Fruit fly (Drosophila melanogaster) whole organism, prepupa: ENCODE measurements around the gene siz.

ENCODE experiments used
- Blimp-1 ChIP-seq: fragments of 200-800 bp; sonication (Bioruptor generic); optimal IDR thresholded peaks from 3 replicates; lab custom pipeline; 2017; ENCODE audit warnings: missing biosample characterization, missing genetic modification characterization, mild to moderate bottlenecking, moderate library complexity, missing genetic modification reagents
- CG10669 ChIP-seq: fragments of 200-800 bp; sonication (Bioruptor generic); optimal IDR thresholded peaks from 3 replicates; lab custom pipeline; 2018; ENCODE audit warnings: missing biosample characterization, mild to moderate bottlenecking, missing genetic modification characterization, moderate library complexity
- CG11294 ChIP-seq: fragments of 200-800 bp; sonication (Bioruptor generic); IDR thresholded peaks from 2 replicates; pipeline ENCODE4 v1.3.6; 2022; ENCODE audit warnings: missing biosample characterization, missing genetic modification characterization
- CG11762 ChIP-seq: fragments of 200-800 bp; sonication (Bioruptor generic); optimal IDR thresholded peaks from 3 replicates; lab custom pipeline; 2016; ENCODE audit warnings: missing biosample characterization, missing genetic modification characterization; ENCODE audit not compliant: insufficient read depth
- CG11902 ChIP-seq: fragments of 200-800 bp; sonication (Bioruptor generic); optimal IDR thresholded peaks from 3 replicates; lab custom pipeline; 2016; ENCODE audit warnings: missing biosample characterization, missing genetic modification characterization
- CG16779 ChIP-seq: fragments of 200-800 bp; sonication (Bioruptor generic); optimal IDR thresholded peaks from 3 replicates; lab custom pipeline; 2017; ENCODE audit warnings: missing biosample characterization, mild to moderate bottlenecking, missing genetic modification characterization
- CG3032 ChIP-seq: fragments of 200-800 bp; optimal IDR thresholded peaks from 2 replicates; lab custom pipeline; 2019; ENCODE audit warnings: missing biosample characterization, mild to moderate bottlenecking, missing genetic modification characterization, moderate library complexity
- CG31627 ChIP-seq: fragments of 200-800 bp; sonication (Bioruptor generic); optimal IDR thresholded peaks from 3 replicates; lab custom pipeline; 2016; ENCODE audit warnings: missing biosample characterization, missing genetic modification characterization
- CG32006 ChIP-seq: fragments of 200-800 bp; sonication (Bioruptor generic); optimal IDR thresholded peaks from 3 replicates; lab custom pipeline; 2017; ENCODE audit warnings: missing biosample characterization, mild to moderate bottlenecking, missing genetic modification characterization
- CG3919 ChIP-seq: fragments of 200-800 bp; sonication (Bioruptor generic); optimal IDR thresholded peaks from 3 replicates; lab custom pipeline; 2016; ENCODE audit warnings: missing biosample characterization, missing genetic modification characterization
- CG4318 ChIP-seq: fragments of 200-800 bp; sonication (Bioruptor generic); optimal IDR thresholded peaks from 3 replicates; lab custom pipeline; 2017; ENCODE audit warnings: missing biosample characterization, mild to moderate bottlenecking, missing genetic modification characterization
- CG6163 ChIP-seq: fragments of 200-800 bp; sonication (Bioruptor generic); IDR thresholded peaks from 3 replicates; pipeline ENCODE4 v1.3.6; 2022; ENCODE audit warnings: missing biosample characterization, missing genetic modification characterization
- CG6276 ChIP-seq: fragments of 200-800 bp; sonication (Bioruptor generic); optimal IDR thresholded peaks from 2 replicates; lab custom pipeline; 2017; ENCODE audit warnings: missing biosample characterization, mild to moderate bottlenecking, missing genetic modification characterization
- CG6792 ChIP-seq: fragments of 200-800 bp; sonication (Bioruptor generic); optimal IDR thresholded peaks from 3 replicates; lab custom pipeline; 2016; ENCODE audit warnings: missing biosample characterization, missing genetic modification characterization
- CG6808 ChIP-seq: fragments of 200-800 bp; sonication (Bioruptor generic); optimal IDR thresholded peaks from 3 replicates; lab custom pipeline; 2017; ENCODE audit warnings: missing biosample characterization, missing genetic modification characterization, mild to moderate bottlenecking, moderate library complexity, missing genetic modification reagents
- CG8119 ChIP-seq: fragments of 200-800 bp; sonication (Bioruptor generic); IDR thresholded peaks from 3 replicates; pipeline ENCODE4 v1.3.6; 2022; ENCODE audit warnings: missing biosample characterization, missing genetic modification characterization
- CG8319 ChIP-seq: fragments of 200-800 bp; sonication (Bioruptor generic); optimal IDR thresholded peaks from 3 replicates; lab custom pipeline; 2016; ENCODE audit warnings: missing biosample characterization, missing genetic modification characterization
- CG8632 ChIP-seq: fragments of 200-800 bp; sonication (Bioruptor generic); optimal IDR thresholded peaks from 3 replicates; lab custom pipeline; 2016; ENCODE audit warnings: missing biosample characterization, missing genetic modification characterization
- Eip75B ChIP-seq: fragments of 200-800 bp; sonication (Bioruptor generic); optimal IDR thresholded peaks from 3 replicates; lab custom pipeline; 2016; ENCODE audit warnings: missing biosample characterization, missing genetic modification characterization
- Eip78C ChIP-seq: fragments of 200-800 bp; sonication (Bioruptor generic); peaks from one replicate; lab custom pipeline; 2016; ENCODE audit warnings: missing biosample characterization, missing genetic modification characterization
- Eip93F ChIP-seq: fragments of 200-800 bp; sonication (Bioruptor generic); optimal IDR thresholded peaks from 2 replicates; lab custom pipeline; 2016; ENCODE audit warnings: missing biosample characterization, mild to moderate bottlenecking, missing genetic modification characterization
- Hr38 ChIP-seq: sonication (Bioruptor generic); optimal IDR thresholded peaks from 2 replicates; lab custom pipeline; 2016; ENCODE audit warnings: missing biosample characterization, missing genetic modification characterization
- Hr39 ChIP-seq: fragments of 200-800 bp; sonication (Bioruptor generic); optimal IDR thresholded peaks from 2 replicates; lab custom pipeline; 2016; ENCODE audit warnings: missing biosample characterization, missing genetic modification characterization
- Hr4 ChIP-seq: fragments of 200-800 bp; sonication (Bioruptor generic); optimal IDR thresholded peaks from 3 replicates; lab custom pipeline; 2016; ENCODE audit warnings: missing biosample characterization, missing genetic modification characterization
- Lpt ChIP-seq: fragments of 200-800 bp; sonication (Bioruptor generic); optimal IDR thresholded peaks from 3 replicates; lab custom pipeline; 2016; ENCODE audit warnings: missing biosample characterization, missing genetic modification characterization
- Met ChIP-seq: fragments of 200-800 bp; sonication (Bioruptor generic); optimal IDR thresholded peaks from 3 replicates; lab custom pipeline; 2016; ENCODE audit warnings: missing biosample characterization, missing genetic modification characterization
- OdsH ChIP-seq: fragments of 200-800 bp; sonication (Bioruptor generic); optimal IDR thresholded peaks from 3 replicates; lab custom pipeline; 2016; ENCODE audit warnings: missing biosample characterization, missing genetic modification characterization
- Smox ChIP-seq: fragments of 200-800 bp; sonication (Bioruptor generic); optimal IDR thresholded peaks from 3 replicates; lab custom pipeline; 2016; ENCODE audit warnings: missing biosample characterization, missing genetic modification characterization
- Sox102F ChIP-seq: fragments of 200-800 bp; sonication (Bioruptor generic); optimal IDR thresholded peaks from 2 replicates; lab custom pipeline; 2016; ENCODE audit warnings: missing biosample characterization, mild to moderate bottlenecking, missing genetic modification characterization
- Sox14 ChIP-seq: fragments of 200-800 bp; sonication (Bioruptor generic); optimal IDR thresholded peaks from 3 replicates; lab custom pipeline; 2016; ENCODE audit warnings: missing biosample characterization, missing genetic modification characterization
- Sox15 ChIP-seq: fragments of 200-800 bp; sonication (Bioruptor generic); optimal IDR thresholded peaks from 3 replicates; lab custom pipeline; 2016; ENCODE audit warnings: missing biosample characterization, missing genetic modification characterization
- achi ChIP-seq: fragments of 200-800 bp; sonication (Bioruptor generic); optimal IDR thresholded peaks from 3 replicates; lab custom pipeline; 2016; ENCODE audit warnings: missing biosample characterization, missing genetic modification characterization
- acj6 ChIP-seq: fragments of 200-800 bp; sonication (Bioruptor generic); optimal IDR thresholded peaks from 3 replicates; lab custom pipeline; 2016; ENCODE audit warnings: missing biosample characterization, missing genetic modification characterization
- cyc ChIP-seq: fragments of 200-800 bp; sonication (Bioruptor generic); optimal IDR thresholded peaks from 3 replicates; lab custom pipeline; 2016; ENCODE audit warnings: missing biosample characterization, missing genetic modification characterization
- dsx ChIP-seq: fragments of 200-800 bp; optimal IDR thresholded peaks from 3 replicates; lab custom pipeline; 2019; ENCODE audit warnings: missing biosample characterization, mild to moderate bottlenecking, missing genetic modification characterization, moderate library complexity; ENCODE audit not compliant: poor library complexity, severe bottlenecking
- esn ChIP-seq: fragments of 200-800 bp; sonication (Bioruptor generic); optimal IDR thresholded peaks from 2 replicates; lab custom pipeline; 2016; ENCODE audit warnings: missing biosample characterization, mild to moderate bottlenecking, missing genetic modification characterization, moderate library complexity
- fd59A ChIP-seq: fragments of 200-800 bp; sonication (Bioruptor generic); optimal IDR thresholded peaks from 2 replicates; lab custom pipeline; 2017; ENCODE audit warnings: missing biosample characterization, mild to moderate bottlenecking, missing genetic modification characterization, missing genetic modification reagents
- fd85E ChIP-seq: fragments of 200-800 bp; sonication (Bioruptor generic); optimal IDR thresholded peaks from 3 replicates; lab custom pipeline; 2016; ENCODE audit warnings: missing biosample characterization, missing genetic modification characterization
- fkh ChIP-seq: fragments of 200-800 bp; sonication (Bioruptor generic); optimal IDR thresholded peaks from 3 replicates; lab custom pipeline; 2017; ENCODE audit warnings: missing biosample characterization, mild to moderate bottlenecking, missing genetic modification characterization, moderate library complexity
- net ChIP-seq: fragments of 200-800 bp; sonication (Bioruptor generic); optimal IDR thresholded peaks from 3 replicates; lab custom pipeline; 2016; ENCODE audit warnings: missing biosample characterization, missing genetic modification characterization
- pdm3 ChIP-seq: fragments of 200-800 bp; sonication (Bioruptor generic); optimal IDR thresholded peaks from 3 replicates; lab custom pipeline; 2016; ENCODE audit warnings: missing biosample characterization, missing genetic modification characterization
- topi ChIP-seq: fragments of 200-800 bp; sonication (Bioruptor generic); optimal IDR thresholded peaks from 3 replicates; lab custom pipeline; 2016; ENCODE audit warnings: missing biosample characterization, missing genetic modification characterization
- vri ChIP-seq: fragments of 200-800 bp; sonication (Bioruptor generic); optimal IDR thresholded peaks from 3 replicates; lab custom pipeline; 2016; ENCODE audit warnings: missing biosample characterization, mild to moderate bottlenecking, missing genetic modification characterization

Gene siz

DNA sequence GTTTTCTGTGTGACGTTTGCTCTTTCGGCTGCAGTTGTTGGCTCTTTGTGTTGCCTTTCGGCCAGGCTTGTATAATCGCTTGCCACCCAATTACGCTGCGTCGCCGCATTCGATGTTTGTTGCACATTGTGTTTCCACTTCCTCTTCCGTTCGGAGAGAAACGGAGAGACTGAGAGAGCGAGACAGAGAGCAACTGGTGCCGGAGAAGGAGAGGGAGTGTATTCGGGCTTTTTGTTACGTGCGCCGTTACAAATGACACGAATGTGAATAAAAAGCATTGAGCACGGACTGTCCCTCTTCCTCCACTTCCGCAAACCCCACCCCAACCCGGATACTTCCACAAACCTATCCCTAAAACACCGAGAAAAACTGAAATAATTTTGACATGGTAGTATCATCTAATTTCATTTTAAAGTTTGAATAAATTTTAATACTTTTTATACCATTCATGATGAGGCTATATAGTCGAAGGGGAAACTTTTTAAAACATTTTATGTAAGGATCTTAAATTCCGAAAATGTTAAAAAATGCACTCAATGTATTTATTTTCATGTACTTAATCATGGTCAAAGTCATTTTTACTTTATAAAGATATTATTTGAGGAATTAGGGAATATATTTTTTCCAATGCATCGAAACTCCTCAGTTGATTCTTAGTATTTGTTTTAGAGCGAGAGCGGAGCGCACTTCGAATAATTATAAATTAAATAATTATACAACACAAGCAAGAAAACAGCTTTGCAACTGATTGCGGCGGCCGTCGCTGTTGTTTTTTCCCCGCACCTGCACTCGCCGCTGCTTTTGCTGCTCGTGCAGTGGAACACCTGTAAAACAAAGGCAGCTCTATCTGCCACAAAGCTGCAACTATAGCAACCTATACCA lies 26.1 kb downstream of the siz start (continued):
- no peak for TF ChIP-seq vri
- TF ChIP-seq CG6276 (GFP tag; lab: Kevin White, UChicago), result no peak
- TF ChIP-seq Sox15, result peak; percentile 23
- TF ChIP-seq Sox102F (GFP tag; lab: Kevin White, UChicago), result peak; percentile 17
- peak; percentile 54 for TF ChIP-seq Hr39
- no peak for TF ChIP-seq fd59A
- peak; percentile 49 for TF ChIP-seq net (GFP tag; lab: Kevin White, UChicago)
- TF ChIP-seq CG11762, result peak; percentile 41
- no peak for TF ChIP-seq CG6808 (GFP tag; lab: Kevin White, UChicago)
- TF ChIP-seq CG31627, result peak; percentile 64
- TF ChIP-seq, all 60 proteins: peak for 42

DNA sequence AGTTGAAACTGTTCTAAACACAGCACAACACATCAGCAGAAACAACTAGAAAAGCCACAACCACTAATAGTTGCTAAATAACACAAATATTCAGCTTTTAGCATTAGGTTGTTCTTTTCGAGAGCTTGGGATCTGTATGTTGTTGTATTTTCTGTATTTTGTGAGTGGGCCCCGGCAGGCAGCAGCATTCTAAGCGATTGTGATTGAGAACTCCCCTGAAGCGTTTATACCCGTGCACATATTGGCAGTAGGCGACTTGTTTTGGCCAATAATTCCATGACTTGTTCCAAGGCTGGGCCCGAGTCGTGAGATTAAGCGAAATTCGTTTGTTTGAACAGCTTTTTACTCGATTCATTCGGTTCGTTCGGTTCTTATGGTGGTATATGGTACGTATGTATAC lies 27.6 kb downstream of the siz start:
- no peak for TF ChIP-seq net (GFP tag; lab: Kevin White, UChicago)
- TF ChIP-seq fd59A, result no peak
- peak; percentile 52 for TF ChIP-seq fkh (GFP tag; lab: Kevin White, UChicago)

DNA sequence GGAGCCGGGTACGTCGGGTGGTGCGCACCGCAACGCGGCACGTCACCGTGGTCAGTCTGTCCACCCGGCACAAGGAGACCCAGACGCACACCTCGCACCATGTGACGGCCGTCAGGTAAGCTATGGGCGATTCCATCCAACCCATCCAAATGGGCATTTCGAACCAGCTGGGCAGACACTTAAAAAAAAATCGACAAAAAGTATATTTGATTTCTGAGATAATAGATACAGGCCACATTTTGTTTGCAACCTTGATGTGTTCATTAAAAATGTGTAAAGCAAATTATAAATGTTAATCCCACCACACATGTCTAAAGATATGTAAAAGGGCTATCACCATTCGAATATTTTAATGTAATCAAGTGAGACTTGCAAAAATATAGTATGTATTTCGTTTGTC lies 30.3 kb downstream of the siz start:
- TF ChIP-seq Eip78C (GFP tag; lab: Kevin White, UChicago) (peak; percentile 69), Met (GFP tag; lab: Kevin White, UChicago) (no peak)

DNA sequence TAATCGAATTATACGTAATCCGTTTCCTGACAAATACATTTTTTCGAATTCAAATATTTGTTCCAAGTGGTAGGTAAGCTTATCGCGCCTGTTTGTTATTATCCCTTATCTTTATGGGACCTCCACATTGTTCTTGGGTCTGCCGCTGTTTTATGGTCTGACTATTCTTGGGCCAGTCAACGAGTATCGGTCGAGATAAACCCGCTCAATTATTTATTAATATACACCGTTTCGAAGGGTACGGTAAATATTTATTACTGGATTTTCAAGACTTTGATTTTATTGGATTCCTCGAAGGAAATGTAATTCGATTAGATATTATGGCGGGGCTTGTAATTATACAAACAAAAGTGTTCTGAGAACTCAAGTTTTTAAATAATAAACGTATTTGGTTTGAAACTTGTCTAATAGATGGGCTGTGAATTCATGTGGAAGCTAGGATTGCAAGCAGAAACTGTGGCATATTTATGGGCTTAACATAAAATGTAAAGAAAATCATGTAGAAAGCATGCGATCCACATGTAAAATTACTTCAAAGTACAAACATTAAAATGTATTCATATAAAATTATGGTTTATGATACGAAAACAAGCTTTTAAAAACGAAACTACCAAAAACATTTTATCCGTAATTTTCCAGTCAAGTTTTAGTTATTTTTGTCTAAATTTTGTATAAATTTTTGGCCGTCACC lies 31.0 kb downstream of the siz start, which contains the start of gene CG43072:
CG43072 (plus strand) TSS at position 641 of the 691 bp plus-strand sequence.
- TF ChIP-seq fkh (GFP tag; lab: Kevin White, UChicago), result peak; percentile 38
- TF ChIP-seq CG10669 (GFP tag; lab: Kevin White, UChicago), result no peak
- TF ChIP-seq fd85E (GFP tag; lab: Kevin White, UChicago), result no peak
- TF ChIP-seq pdm3, result no peak
- TF ChIP-seq CG16779 (tag; lab: Kevin White, UChicago), result no peak
- TF ChIP-seq Eip75B (GFP tag; lab: Kevin White, UChicago), result no peak
- TF ChIP-seq Sox14 (GFP tag; lab: Kevin White, UChicago), result peak; percentile 4
- TF ChIP-seq CG8319 (GFP tag; lab: Kevin White, UChicago), result no peak
- no peak for TF ChIP-seq net (GFP tag; lab: Kevin White, UChicago)
- no peak for TF ChIP-seq Smox (GFP tag; lab: Kevin White, UChicago)
- no peak for TF ChIP-seq Lpt (GFP tag; lab: Kevin White, UChicago)
- TF ChIP-seq CG11294 (GFP tag; lab: Robert Waterston, UW), result no peak
- TF ChIP-seq Hr4 (GFP tag; lab: Kevin White, UChicago), result no peak
- no peak for TF ChIP-seq CG4318 (GFP tag; lab: Kevin White, UChicago)
- TF ChIP-seq achi (GFP tag; lab: Kevin White, UChicago), result no peak
- no peak for TF ChIP-seq CG8119 (GFP tag; lab: Robert Waterston, UW)
- TF ChIP-seq CG32006, result no peak
- no peak for TF ChIP-seq CG6163 (GFP tag; lab: Robert Waterston, UW)
- TF ChIP-seq CG6792 (GFP tag; lab: Kevin White, UChicago), result no peak
- TF ChIP-seq fd59A, result no peak
- TF ChIP-seq topi (GFP tag; lab: Kevin White, UChicago), result no peak
- no peak for TF ChIP-seq CG3032 (tag; lab: Kevin White, UChicago)
- no peak for TF ChIP-seq esn (GFP tag; lab: Kevin White, UChicago)
- no peak for TF ChIP-seq CG3919 (GFP tag; lab: Kevin White, UChicago)
- TF ChIP-seq CG8632 (GFP tag; lab: Kevin White, UChicago), result no peak
- no peak for TF ChIP-seq CG11902 (GFP tag; lab: Kevin White, UChicago)
- TF ChIP-seq Eip93F, result peak; percentile 24
- no peak for TF ChIP-seq Met (GFP tag; lab: Kevin White, UChicago)
- TF ChIP-seq CG6276 (GFP tag; lab: Kevin White, UChicago), result no peak
- no peak for TF ChIP-seq acj6 (GFP tag; lab: Kevin White, UChicago)
- no peak for TF ChIP-seq OdsH
- no peak for TF ChIP-seq dsx (GFP tag; lab: Kevin White, UChicago)
- no peak for TF ChIP-seq cyc
- TF ChIP-seq Blimp-1, result no peak
- no peak for TF ChIP-seq Hr38 (GFP tag; lab: Kevin White, UChicago)
- peak; percentile 30 for TF ChIP-seq vri
